Worm (Caenorhabditis elegans) whole organism, L1 larva: ENCODE measurements around the gene col-140.

Source experiments
- C04F5.9 ChIP-seq: sonication (generic microtip); optimal IDR thresholded peaks from 2 replicates; lab custom pipeline; 2016; ENCODE audit warnings: missing genetic modification characterization, missing compliant biosample characterization
- C34B4.2 ChIP-seq: sonication (generic microtip); optimal IDR thresholded peaks from 2 replicates; lab custom pipeline; 2017; ENCODE audit warnings: mild to moderate bottlenecking, missing genetic modification characterization, missing compliant biosample characterization
- Y116A8C.19 ChIP-seq: sonication (generic microtip); optimal IDR thresholded peaks from 2 replicates; lab custom pipeline; 2016; ENCODE audit warnings: missing compliant biosample characterization, missing genetic modification characterization, borderline replicate concordance
- alr-1 ChIP-seq: fragments of 200-800 bp; sonication (Bioruptor generic); optimal IDR thresholded peaks from 2 replicates; lab custom pipeline; 2018; ENCODE audit warnings: borderline replicate concordance, mild to moderate bottlenecking, missing genetic modification characterization, missing compliant biosample characterization
- aly-2 ChIP-seq: fragments of 150-350 bp; optimal IDR thresholded peaks from 2 replicates; lab custom pipeline; 2014; ENCODE audit warnings: missing biosample characterization, missing genetic modification characterization
- ama-1 ChIP-seq: fragments of 150-350 bp; optimal IDR thresholded peaks from 2 replicates; lab custom pipeline; 2014
- blmp-1 ChIP-seq: fragments of 150-350 bp; optimal IDR thresholded peaks from 2 replicates; lab custom pipeline; 2014; ENCODE audit warnings: missing biosample characterization, missing genetic modification characterization
- ceh-63 ChIP-seq: fragments of 200-800 bp; sonication (Bioruptor generic); optimal IDR thresholded peaks from 2 replicates; lab custom pipeline; 2018; ENCODE audit warnings: mild to moderate bottlenecking, missing genetic modification characterization, missing compliant biosample characterization
- ceh-8 ChIP-seq: fragments of 200-800 bp; sonication (Bioruptor generic); optimal IDR thresholded peaks from 2 replicates; lab custom pipeline; 2018; ENCODE audit warnings: mild to moderate bottlenecking, missing genetic modification characterization, moderate library complexity, missing compliant biosample characterization
- ceh-90 ChIP-seq: sonication (generic microtip); optimal IDR thresholded peaks from 2 replicates; lab custom pipeline; 2016; ENCODE audit warnings: missing genetic modification characterization, missing compliant biosample characterization
- dpl-1 ChIP-seq, 3 experiments: fragments of 150-350 bp in 2 of 3; sonication (generic microtip) in 1 of 3; optimal IDR thresholded peaks; 2 replicates each; lab custom pipeline; 2014 to 2017; ENCODE audit warnings: missing biosample characterization in 3 of 3, missing genetic modification characterization in 3 of 3, missing genetic modification reagents in 3 of 3
- efl-1 ChIP-seq, 4 experiments: fragments of 150-350 bp; optimal IDR thresholded peaks in 3 of 4; peaks in 1 of 4; 1 replicate in 1 of 4; 2 replicates in 3 of 4; lab custom pipeline; 2014; ENCODE audit warnings: missing biosample characterization in 2 of 4, missing genetic modification characterization in 2 of 4, missing genetic modification reagents in 2 of 4
- efl-3 ChIP-seq: fragments of 200-800 bp; sonication (Bioruptor generic); optimal IDR thresholded peaks from 2 replicates; lab custom pipeline; 2018; ENCODE audit warnings: mild to moderate bottlenecking, missing genetic modification characterization, missing compliant biosample characterization
- egl-27 ChIP-seq, 2 experiments: fragments of 150-350 bp in 1 of 2; sonication (generic microtip); optimal IDR thresholded peaks; 3 replicates each; lab custom pipeline; 2017 to 2018; ENCODE audit warnings: missing biosample characterization in 2 of 2, missing genetic modification characterization in 2 of 2, missing genetic modification reagents in 2 of 2
- fkh-10 ChIP-seq: sonication (generic microtip); optimal IDR thresholded peaks from 2 replicates; lab custom pipeline; 2017; ENCODE audit warnings: missing biosample characterization, missing genetic modification reagents, missing genetic modification characterization
- fkh-4 ChIP-seq: sonication (generic microtip); optimal IDR thresholded peaks from 2 replicates; lab custom pipeline; 2016; ENCODE audit warnings: missing compliant biosample characterization, missing genetic modification characterization, borderline replicate concordance
- fkh-8 ChIP-seq: sonication (generic microtip); optimal IDR thresholded peaks from 2 replicates; lab custom pipeline; 2016; ENCODE audit warnings: mild to moderate bottlenecking, missing genetic modification characterization, missing compliant biosample characterization
- grh-1 ChIP-seq: fragments of 200-800 bp; sonication (Bioruptor generic); IDR thresholded peaks from 2 replicates; pipeline ENCODE4 v1.3.6; 2022; ENCODE audit warnings: missing genetic modification reagents, missing genetic modification characterization, missing compliant biosample characterization
- hlh-17 ChIP-seq: fragments of 200-800 bp; sonication (Bioruptor generic); optimal IDR thresholded peaks from 2 replicates; lab custom pipeline; 2018; ENCODE audit warnings: missing genetic modification characterization, mild to moderate bottlenecking, missing compliant biosample characterization, moderate library complexity, borderline replicate concordance
- hlh-4 ChIP-seq: sonication (generic microtip); optimal IDR thresholded peaks from 2 replicates; lab custom pipeline; 2016; ENCODE audit warnings: mild to moderate bottlenecking, missing genetic modification characterization, missing compliant biosample characterization
- lin-14 ChIP-seq: fragments of 200-800 bp; sonication (Bioruptor generic); optimal IDR thresholded peaks from 2 replicates; lab custom pipeline; 2018; ENCODE audit warnings: mild to moderate bottlenecking, missing genetic modification characterization, moderate library complexity, missing compliant biosample characterization
- lin-15B ChIP-seq: fragments of 150-350 bp; sonication (generic microtip); optimal IDR thresholded peaks from 3 replicates; lab custom pipeline; 2014; ENCODE audit warnings: missing biosample characterization, missing genetic modification characterization
- lsy-2 ChIP-seq, 2 experiments: fragments of 150-350 bp; optimal IDR thresholded peaks; 2 replicates each; lab custom pipeline; 2014; ENCODE audit warnings: missing biosample characterization in 2 of 2, missing genetic modification characterization in 2 of 2
- mab-9 ChIP-seq: fragments of 200-800 bp; sonication (Bioruptor generic); IDR thresholded peaks from 2 replicates; pipeline ENCODE4 v1.3.6; 2022; ENCODE audit warnings: missing genetic modification reagents, missing genetic modification characterization, missing compliant biosample characterization
- mdl-1 ChIP-seq, 2 experiments: fragments of 150-350 bp; optimal IDR thresholded peaks; 2 replicates each; lab custom pipeline; 2014 to 2017; ENCODE audit warnings: missing biosample characterization in 2 of 2, missing genetic modification characterization in 2 of 2, inconsistent platforms in 1 of 2
- mep-1 ChIP-seq: fragments of 150-350 bp; optimal IDR thresholded peaks from 2 replicates; lab custom pipeline; 2014; ENCODE audit warnings: missing biosample characterization, missing genetic modification characterization
- nhr-19 ChIP-seq: fragments of 200-800 bp; sonication (Bioruptor generic); conservative IDR thresholded peaks from 2 replicates; pipeline ENCODE4 v1.3.6; 2022; ENCODE audit warnings: missing genetic modification characterization, missing compliant biosample characterization
- nhr-237 ChIP-seq: fragments of 150-350 bp; optimal IDR thresholded peaks from 2 replicates; lab custom pipeline; 2014; ENCODE audit warnings: missing biosample characterization, missing genetic modification characterization
- nhr-47 ChIP-seq: sonication (generic microtip); optimal IDR thresholded peaks from 2 replicates; lab custom pipeline; 2016; ENCODE audit warnings: mild to moderate bottlenecking, missing genetic modification characterization, moderate library complexity, missing compliant biosample characterization
- nhr-71 ChIP-seq: sonication (generic microtip); optimal IDR thresholded peaks from 2 replicates; lab custom pipeline; 2016; ENCODE audit warnings: mild to moderate bottlenecking, missing genetic modification characterization, moderate library complexity, missing compliant biosample characterization
- nhr-76 ChIP-seq: sonication (generic microtip); optimal IDR thresholded peaks from 2 replicates; lab custom pipeline; 2017; ENCODE audit warnings: missing biosample characterization, missing genetic modification characterization
- nhr-77 ChIP-seq: fragments of 150-350 bp; optimal IDR thresholded peaks from 2 replicates; lab custom pipeline; 2014; ENCODE audit warnings: missing biosample characterization, missing genetic modification characterization
- nhr-84 ChIP-seq: sonication (generic microtip); optimal IDR thresholded peaks from 2 replicates; lab custom pipeline; 2017; ENCODE audit warnings: missing biosample characterization, missing genetic modification characterization
- nhr-85 ChIP-seq: sonication (generic microtip); peaks from one replicate; lab custom pipeline; 2016; ENCODE audit warnings: missing genetic modification characterization, inconsistent platforms, missing compliant biosample characterization
- nhr-90 ChIP-seq: sonication (generic microtip); optimal IDR thresholded peaks from 2 replicates; lab custom pipeline; 2016; ENCODE audit warnings: mild to moderate bottlenecking, missing genetic modification characterization, missing compliant biosample characterization; ENCODE audit not compliant: poor library complexity
- rnt-1 ChIP-seq: sonication (generic microtip); optimal IDR thresholded peaks from 2 replicates; lab custom pipeline; 2016; ENCODE audit warnings: mild to moderate bottlenecking, missing genetic modification characterization, moderate library complexity, missing compliant biosample characterization
- skn-1 ChIP-seq: fragments of 150-350 bp; optimal IDR thresholded peaks from 2 replicates; lab custom pipeline; 2014; ENCODE audit warnings: missing biosample characterization, missing genetic modification characterization
- snu-23 ChIP-seq: sonication (generic microtip); optimal IDR thresholded peaks from 2 replicates; lab custom pipeline; 2016; ENCODE audit warnings: missing genetic modification characterization, missing compliant biosample characterization
- sox-4 ChIP-seq: sonication (generic microtip); optimal IDR thresholded peaks from 2 replicates; lab custom pipeline; 2016; ENCODE audit warnings: missing genetic modification characterization, missing compliant biosample characterization
- sptf-1 ChIP-seq: fragments of 150-350 bp; optimal IDR thresholded peaks from 2 replicates; lab custom pipeline; 2014; ENCODE audit warnings: missing biosample characterization, missing genetic modification characterization
- sup-37 ChIP-seq: fragments of 200-800 bp; sonication (Bioruptor generic); optimal IDR thresholded peaks from 2 replicates; lab custom pipeline; 2018; ENCODE audit warnings: mild to moderate bottlenecking, missing genetic modification characterization, missing compliant biosample characterization
- tlp-1 ChIP-seq: fragments of 150-350 bp; optimal IDR thresholded peaks from 2 replicates; lab custom pipeline; 2014; ENCODE audit warnings: missing biosample characterization, missing genetic modification characterization
- unc-62 ChIP-seq: fragments of 150-350 bp; optimal IDR thresholded peaks from 2 replicates; lab custom pipeline; 2014; ENCODE audit warnings: missing biosample characterization, missing genetic modification reagents, missing genetic modification characterization
- unc-86 ChIP-seq: sonication (generic microtip); optimal IDR thresholded peaks from 2 replicates; lab custom pipeline; 2016; ENCODE audit warnings: missing genetic modification characterization, missing compliant biosample characterization
- xbp-1 ChIP-seq: sonication (generic microtip); optimal IDR thresholded peaks from 2 replicates; lab custom pipeline; 2016; ENCODE audit warnings: missing genetic modification characterization, missing compliant biosample characterization
- zip-4 ChIP-seq: fragments of 200-800 bp; sonication (Bioruptor generic); optimal IDR thresholded peaks from 2 replicates; lab custom pipeline; 2018; ENCODE audit warnings: mild to moderate bottlenecking, missing genetic modification characterization, moderate library complexity, missing compliant biosample characterization
- ztf-4 ChIP-seq: fragments of 150-350 bp; optimal IDR thresholded peaks from 2 replicates; lab custom pipeline; 2014; ENCODE audit warnings: missing biosample characterization, missing genetic modification characterization

The col-140 gene

ce11 chrV:5845669-5846189 lies 9.1 kb upstream of the col-140 start, which contains the start of gene F26F12.3 (continued):
- TF ChIP-seq nhr-76 (tag; lab: Kevin White, UChicago): no peak
- peak; percentile 68 for TF ChIP-seq nhr-47 (tag; lab: Kevin White, UChicago)
- TF ChIP-seq unc-86: peak; percentile 32
- peak; percentile 15 for TF ChIP-seq sox-4 (tag; lab: Kevin White, UChicago)
- TF ChIP-seq fkh-10 (GFP tag; lab: Kevin White, UChicago): peak; percentile 76
- no peak for TF ChIP-seq ceh-8 (GFP tag; lab: Kevin White, UChicago)
- no peak for TF ChIP-seq grh-1 (GFP tag; lab: Robert Waterston, UW)
- no peak for TF ChIP-seq sup-37 (GFP tag; lab: Kevin White, UChicago)
- no peak for TF ChIP-seq ceh-63 (GFP tag; lab: Kevin White, UChicago)
- TF ChIP-seq unc-62: no peak
- TF ChIP-seq lsy-2 (tag; optimal IDR thresholded peaks at IDR 0.05; lab: Kevin White, UChicago): peak; percentile 58 to 71
- TF ChIP-seq hlh-17 (GFP tag; lab: Kevin White, UChicago): no peak
- no peak for TF ChIP-seq egl-27 (tag; optimal IDR thresholded peaks at IDR 0.05; lab: Kevin White, UChicago)
- TF ChIP-seq blmp-1: peak; percentile 66

DNA sequence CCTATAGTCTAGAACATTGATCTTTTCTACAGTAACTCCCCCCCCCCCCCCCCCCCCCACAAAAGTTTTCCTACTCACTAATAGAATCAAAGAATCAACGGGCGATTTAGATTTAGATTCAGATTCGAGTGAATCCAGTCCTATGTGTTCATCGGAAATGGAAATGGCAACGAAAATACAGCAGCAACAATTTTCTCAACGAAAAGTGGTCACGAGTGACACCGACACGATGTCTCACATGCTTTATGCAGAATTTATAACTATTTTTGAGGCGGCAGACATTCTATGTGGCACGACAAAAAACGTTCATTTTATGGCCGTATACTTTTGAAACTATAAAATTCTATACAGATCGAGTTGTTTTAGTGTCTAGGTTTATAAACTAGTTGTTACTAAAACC lies 8.5 kb upstream of the col-140 start:
- TF ChIP-seq C04F5.9 (tag; lab: Kevin White, UChicago): no peak
- peak; percentile 6 for TF ChIP-seq blmp-1
- TF ChIP-seq efl-1 (optimal IDR thresholded peaks at IDR 0.05; lab: Kevin White, UChicago): no peak
- TF ChIP-seq efl-1 (GFP tag; optimal IDR thresholded peaks at IDR 0.05 in 1 of 2; lab: Kevin White, UChicago): peak in 1 of 2 experiments; percentile 78
- TF ChIP-seq mep-1 (tag; lab: Kevin White, UChicago): peak; percentile 41
- TF ChIP-seq ztf-4: peak; percentile 32
- peak; percentile 58 for TF ChIP-seq fkh-8
- TF ChIP-seq fkh-10 (GFP tag; lab: Kevin White, UChicago): no peak
- peak; percentile 23 for TF ChIP-seq lin-14
- TF ChIP-seq unc-86: peak; percentile 39
- TF ChIP-seq, all 84 proteins: peak for 7

DNA sequence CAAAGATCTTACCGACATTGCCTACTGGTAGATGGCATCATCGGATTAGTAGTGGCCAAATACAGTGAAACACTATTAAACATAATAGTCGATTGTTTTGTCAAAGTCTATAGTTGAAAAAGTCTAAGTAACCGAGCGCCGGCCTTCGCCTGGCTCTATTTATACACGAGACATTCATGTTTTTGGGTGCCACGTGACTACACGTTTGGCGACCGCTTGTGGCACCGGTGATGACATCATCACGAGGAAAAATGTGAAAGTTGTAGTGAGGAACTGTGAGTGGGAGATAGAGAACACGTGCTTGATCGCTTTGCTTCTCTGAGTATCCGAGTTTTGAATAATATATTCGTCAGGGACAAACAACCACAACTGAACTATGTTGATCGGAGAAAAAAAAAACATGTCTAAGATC lies 7.7 kb upstream of the col-140 start:
- TF ChIP-seq nhr-90 (tag; lab: Kevin White, UChicago): peak; percentile 82
- no peak for TF ChIP-seq nhr-77 (tag; lab: Kevin White, UChicago)
- TF ChIP-seq Y116A8C.19 (tag; lab: Kevin White, UChicago): no peak
- peak; percentile 79 for TF ChIP-seq nhr-47 (tag; lab: Kevin White, UChicago)
- TF ChIP-seq ama-1 (lab: Kevin White, UChicago): peak; percentile 66
- TF ChIP-seq C34B4.2 (tag; lab: Kevin White, UChicago): no peak
- peak; percentile 99 for TF ChIP-seq nhr-85 (tag; lab: Kevin White, UChicago)
- TF ChIP-seq mdl-1 (tag; optimal IDR thresholded peaks at IDR 0.05; lab: Kevin White, UChicago): peak in 1 of 2 experiments; percentile 99
- peak; percentile 92 for TF ChIP-seq nhr-19 (GFP tag; lab: Robert Waterston, UW)
- peak; percentile 63 for TF ChIP-seq mab-9 (GFP tag; lab: Robert Waterston, UW)
- peak; percentile 91 for TF ChIP-seq lin-14
- TF ChIP-seq nhr-71 (tag; lab: Kevin White, UChicago): peak; percentile 97
- peak; percentile 80 for TF ChIP-seq rnt-1
- TF ChIP-seq lin-15B (tag; lab: Kevin White, UChicago): no peak
- TF ChIP-seq hlh-4 (tag; lab: Kevin White, UChicago): no peak
- no peak for TF ChIP-seq fkh-8
- no peak for TF ChIP-seq ceh-90 (tag; lab: Kevin White, UChicago)
- TF ChIP-seq efl-3: no peak
- peak; percentile 92 for TF ChIP-seq blmp-1
- peak; percentile 78 for TF ChIP-seq mep-1 (tag; lab: Kevin White, UChicago)
- TF ChIP-seq sptf-1: no peak
- no peak for TF ChIP-seq nhr-237 (tag; lab: Kevin White, UChicago)
- TF ChIP-seq fkh-4 (tag; lab: Kevin White, UChicago): no peak
- peak; percentile 56 to 77 for TF ChIP-seq lsy-2 (tag; optimal IDR thresholded peaks at IDR 0.05; lab: Kevin White, UChicago)
- TF ChIP-seq dpl-1 (GFP tag; optimal IDR thresholded peaks at IDR 0.05; lab: Kevin White, UChicago): peak; percentile 44 to 62 (median 55)
- TF ChIP-seq aly-2 (tag; lab: Kevin White, UChicago): no peak
- TF ChIP-seq tlp-1 (tag; lab: Kevin White, UChicago): no peak
- no peak for TF ChIP-seq nhr-84 (tag; lab: Kevin White, UChicago)
- TF ChIP-seq alr-1: no peak
- peak; percentile 91 for TF ChIP-seq snu-23
- TF ChIP-seq xbp-1 (tag; lab: Kevin White, UChicago): peak; percentile 78
- peak; percentile 87 for TF ChIP-seq skn-1 (tag; lab: Kevin White, UChicago)
- TF ChIP-seq zip-4 (GFP tag; lab: Kevin White, UChicago): peak; percentile 5
- TF ChIP-seq hlh-17 (GFP tag; lab: Kevin White, UChicago): no peak
